Worm (Caenorhabditis elegans): ENCODE measurements around the gene srt-4.
"Not testable (repeated sequence)": the region's sequence is repeated elsewhere in the genome, so short reads cannot be mapped to it uniquely, and the experiment has no call there.

Gene srt-4

DNA sequence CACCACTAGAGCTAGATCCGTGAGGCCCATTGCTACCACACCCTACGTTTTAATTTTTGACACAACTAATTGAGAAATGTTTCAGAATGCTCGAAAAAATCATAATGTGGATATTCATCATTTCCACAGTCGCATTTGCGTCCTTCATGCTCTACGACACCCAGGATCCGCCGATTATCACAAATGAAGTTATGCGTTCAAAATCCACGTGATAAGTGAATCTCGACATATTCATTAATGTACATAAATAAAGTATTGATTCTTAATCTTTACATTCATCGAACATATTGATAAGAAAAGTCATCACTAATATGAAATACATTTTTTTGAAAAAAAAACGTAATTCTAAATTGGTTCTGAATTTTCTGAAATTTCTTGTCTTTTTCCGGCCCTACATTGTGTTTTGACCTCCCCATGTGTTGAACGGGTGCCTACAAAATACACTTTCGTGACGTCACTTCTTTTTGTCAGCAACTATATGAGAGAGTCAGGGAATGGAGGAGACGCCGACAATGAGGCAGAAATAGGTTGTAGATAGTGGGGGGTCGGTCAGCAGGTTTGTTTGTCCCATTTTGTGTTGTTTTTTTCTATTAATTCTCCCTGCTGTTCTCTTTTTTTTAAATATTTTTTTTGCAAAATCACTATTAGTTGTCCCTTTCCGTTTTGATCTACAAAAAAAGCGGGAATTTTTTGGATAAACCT is 37.4 kb downstream of the srt-4 start, which contains the start of gene F53E10.1 (continued):
- TF ChIP-seq nhr-76 (tag; optimal IDR thresholded peaks at IDR 0.05): no peak
- no peak for TF ChIP-seq eor-1 (tag; optimal IDR thresholded peaks at IDR 0.05)
- no peak for TF ChIP-seq tbx-2 (tag; optimal IDR thresholded peaks at IDR 0.05)
- TF ChIP-seq jun-1 (tag; optimal IDR thresholded peaks at IDR 0.05): peak; percentile 7
- no peak for TF ChIP-seq ztf-4 (tag; optimal IDR thresholded peaks at IDR 0.05)
- TF ChIP-seq nhr-12 (tag; optimal IDR thresholded peaks at IDR 0.05): no peak

DNA sequence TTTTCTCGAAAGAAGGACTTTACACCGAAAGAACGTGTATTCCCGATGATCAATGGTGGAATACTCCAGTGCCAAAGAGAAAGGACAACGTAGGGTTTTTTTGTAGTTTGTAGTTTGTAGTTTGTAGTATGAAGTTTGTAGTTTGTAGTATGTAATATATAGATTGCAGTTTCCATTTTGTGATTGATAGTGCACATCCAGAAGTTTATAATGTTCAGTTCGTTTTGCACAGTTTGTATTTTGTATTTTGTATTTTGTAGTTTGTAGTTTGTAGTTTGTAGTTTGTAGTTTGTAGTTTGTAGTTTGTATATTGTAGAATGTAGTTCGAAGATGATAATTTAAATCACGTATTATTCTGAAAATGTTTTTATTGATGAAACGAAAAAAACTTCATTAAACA is 39.8 kb downstream of the srt-4 start:
- no peak for TF ChIP-seq egl-27 (tag; optimal IDR thresholded peaks at IDR 0.05)
- TF ChIP-seq nhr-67 (tag; optimal IDR thresholded peaks at IDR 0.05): no peak
- no peak for TF ChIP-seq ztf-11 (tag; optimal IDR thresholded peaks at IDR 0.05)
- no peak for TF ChIP-seq elt-3 (tag; optimal IDR thresholded peaks at IDR 0.05)
- no peak for TF ChIP-seq eor-1 (tag; optimal IDR thresholded peaks at IDR 0.05)
- no peak for TF ChIP-seq zag-1 (tag; optimal IDR thresholded peaks at IDR 0.05)
- TF ChIP-seq jun-1 (tag; optimal IDR thresholded peaks at IDR 0.05): no peak
- no peak for TF ChIP-seq hmg-11 (tag; optimal IDR thresholded peaks at IDR 0.05)
- TF ChIP-seq lsy-12 (tag; optimal IDR thresholded peaks at IDR 0.05): no peak
- no peak for TF ChIP-seq ztf-4 (tag; optimal IDR thresholded peaks at IDR 0.05)
- no peak for TF ChIP-seq snpc-4 (tag; optimal IDR thresholded peaks at IDR 0.05)

DNA sequence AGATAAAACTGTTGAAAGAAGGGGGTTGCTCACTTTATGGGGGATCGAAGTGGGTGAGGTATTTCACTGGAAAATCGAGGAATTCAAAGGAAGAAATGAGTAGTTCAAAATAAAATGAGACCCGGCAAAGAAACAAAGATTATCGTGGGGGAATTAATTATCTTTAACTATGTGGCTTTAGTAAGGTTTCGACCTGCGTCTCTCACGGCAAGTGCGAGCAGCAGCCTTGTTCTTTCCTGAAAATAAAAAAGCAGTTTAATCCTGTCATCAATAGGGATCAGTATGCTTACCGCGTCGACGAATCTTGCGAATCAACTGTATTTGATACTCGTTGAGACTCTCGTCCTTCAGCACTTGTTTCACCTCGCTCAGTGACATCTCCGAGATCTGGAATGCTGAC is 44.2 kb downstream of the srt-4 start, which contains the start of gene srh-271:
Gene srh-271, minus strand, starts transcription at position 101 of the 400 bp plus-strand sequence.
- no peak for TF ChIP-seq tbx-2 (tag; optimal IDR thresholded peaks at IDR 0.05)
- no peak for TF ChIP-seq ceh-9 (tag; optimal IDR thresholded peaks at IDR 0.05)
- TF ChIP-seq fkh-2 (tag; optimal IDR thresholded peaks at IDR 0.05): no peak
- TF ChIP-seq skn-1 (tag; optimal IDR thresholded peaks at IDR 0.05): no peak
- TF ChIP-seq nhr-43 (tag; optimal IDR thresholded peaks at IDR 0.05; ENCODE audit: poor library complexity, severe bottlenecking): no peak
- TF ChIP-seq daf-12 (tag; optimal IDR thresholded peaks at IDR 0.05): no peak
- TF ChIP-seq nhr-23 (tag; optimal IDR thresholded peaks at IDR 0.05): no peak
- TF ChIP-seq mml-1 (tag; optimal IDR thresholded peaks at IDR 0.05): no peak
- TF ChIP-seq ceh-28 (tag; optimal IDR thresholded peaks at IDR 0.05): no peak
- TF ChIP-seq unc-62 (GFP tag; optimal IDR thresholded peaks at IDR 0.05): no peak
- no peak for TF ChIP-seq nhr-11 (tag; optimal IDR thresholded peaks at IDR 0.05)
- no peak for TF ChIP-seq fos-1 (tag; optimal IDR thresholded peaks at IDR 0.05)
- no peak for TF ChIP-seq unc-39 (tag; optimal IDR thresholded peaks at IDR 0.05)
- no peak for TF ChIP-seq snpc-4 (tag; optimal IDR thresholded peaks at IDR 0.05)
- TF ChIP-seq elt-2 (tag; optimal IDR thresholded peaks at IDR 0.05): no peak
- TF ChIP-seq nfya-1 (tag; optimal IDR thresholded peaks at IDR 0.05; ENCODE audit: insufficient read depth): no peak
- TF ChIP-seq ztf-11 (tag; optimal IDR thresholded peaks at IDR 0.05): no peak
- no peak for TF ChIP-seq elt-3 (tag; optimal IDR thresholded peaks at IDR 0.05)

DNA sequence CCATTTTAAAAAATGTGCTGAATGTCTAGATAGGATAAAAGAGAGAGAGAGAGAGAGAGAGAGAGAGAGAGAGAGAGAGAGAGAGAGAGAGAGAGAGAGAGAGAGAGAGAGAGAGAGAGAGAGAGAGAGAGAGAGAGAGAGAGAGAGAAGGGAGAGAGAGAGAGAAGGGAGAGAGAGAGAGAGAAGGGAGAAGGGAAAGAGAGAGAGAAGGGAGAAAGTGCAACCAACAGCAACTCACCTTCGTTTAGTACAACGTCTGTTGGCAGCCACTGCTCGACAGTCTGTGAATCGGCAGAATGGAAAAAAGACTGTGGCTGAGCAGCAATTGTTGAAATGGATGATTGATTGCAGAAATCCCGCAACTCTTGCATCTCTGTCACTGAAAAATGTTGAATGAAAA is 46.1 kb downstream of the srt-4 start:
- no peak for TF ChIP-seq ztf-11 (tag; optimal IDR thresholded peaks at IDR 0.05)
- no peak for TF ChIP-seq tbx-2 (tag; optimal IDR thresholded peaks at IDR 0.05)
- no peak for TF ChIP-seq nhr-237 (tag; optimal IDR thresholded peaks at IDR 0.05)
- TF ChIP-seq daf-12 (tag; optimal IDR thresholded peaks at IDR 0.05): no peak
- TF ChIP-seq nfya-1 (tag; optimal IDR thresholded peaks at IDR 0.05; ENCODE audit: insufficient read depth): no peak
- TF ChIP-seq nhr-43 (tag; optimal IDR thresholded peaks at IDR 0.05; ENCODE audit: poor library complexity, severe bottlenecking): no peak
- no peak for TF ChIP-seq elt-1 (tag; optimal IDR thresholded peaks at IDR 0.05)
- TF ChIP-seq nhr-12 (tag; optimal IDR thresholded peaks at IDR 0.05): no peak
- TF ChIP-seq elt-2 (tag; optimal IDR thresholded peaks at IDR 0.05): no peak
- no peak for TF ChIP-seq nhr-28 (tag; optimal IDR thresholded peaks at IDR 0.05)
- no peak for TF ChIP-seq aly-2 (tag; optimal IDR thresholded peaks at IDR 0.05)
- TF ChIP-seq nhr-11 (tag; optimal IDR thresholded peaks at IDR 0.05): no peak
- no peak for TF ChIP-seq ZK546.5 (tag; optimal IDR thresholded peaks at IDR 0.05)
- no peak for TF ChIP-seq eor-1 (tag; optimal IDR thresholded peaks at IDR 0.05)
- no peak for TF ChIP-seq nhr-67 (tag; optimal IDR thresholded peaks at IDR 0.05)
- no peak for TF ChIP-seq ceh-82 (tag; optimal IDR thresholded peaks at IDR 0.05)

DNA sequence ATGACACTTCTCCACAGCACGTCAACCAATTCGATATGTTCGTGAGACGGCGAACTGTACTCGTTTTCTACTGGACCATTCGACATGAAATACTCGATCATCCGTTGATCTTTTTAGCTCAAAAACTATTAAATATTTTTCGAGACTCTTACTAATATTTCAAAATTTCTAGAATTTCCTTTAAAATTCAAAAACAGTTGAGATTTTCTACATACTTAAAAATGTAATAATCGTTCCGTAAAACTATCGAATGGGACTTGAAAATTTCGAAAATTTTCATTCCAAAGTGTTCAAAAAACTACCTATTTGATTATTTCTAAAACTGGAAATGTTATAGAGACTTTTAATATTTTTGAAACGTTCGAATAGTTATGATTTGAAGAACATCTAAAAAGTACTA is 47.7 kb downstream of the srt-4 start, which contains the start of gene sknr-1:
Gene sknr-1, minus strand, starts transcription at position 101 of the 400 bp plus-strand sequence.
- not testable (repeated sequence) for TF ChIP-seq zag-1 (tag; optimal IDR thresholded peaks at IDR 0.05); nhr-43 (tag; optimal IDR thresholded peaks at IDR 0.05; ENCODE audit: poor library complexity, severe bottlenecking); elt-2 (tag; optimal IDR thresholded peaks at IDR 0.05)
